Fruit fly (Drosophila melanogaster): ENCODE measurements around the gene CG8360.

DNA sequence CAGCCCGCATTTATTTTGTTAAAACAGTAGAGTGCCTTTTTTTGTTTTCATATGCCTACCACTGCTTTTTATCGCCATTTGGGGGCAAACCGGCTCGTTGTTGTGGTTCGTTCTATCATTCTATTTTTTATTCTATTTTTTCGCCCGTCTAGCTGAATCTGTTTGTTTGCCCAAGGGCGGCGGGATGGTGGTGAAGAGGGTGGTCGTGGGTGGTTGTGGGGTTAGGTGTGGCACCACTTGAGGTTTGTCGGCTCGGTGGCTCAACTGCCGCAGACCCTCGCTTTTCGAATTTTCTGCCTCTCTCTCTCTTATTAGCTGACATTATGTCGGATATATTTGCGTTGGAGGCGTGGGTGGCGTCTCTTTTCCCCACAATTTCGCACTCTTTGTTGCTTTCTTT lies 41.2 kb upstream of the CG8360 start:
- TF ChIP-seq fd59A (GFP tag; optimal IDR thresholded peaks at IDR 0.05): no peak
- no peak for TF ChIP-seq Blimp-1 (GFP tag; optimal IDR thresholded peaks at IDR 0.05)

All from whole organism, prepupa.